Worm (Caenorhabditis elegans) whole organism, L2 larva: ENCODE results near the gene twk-48.

ENCODE experiments used
- C34F6.9 ChIP-seq: fragments of 150-350 bp; optimal IDR thresholded peaks from 2 replicates; lab custom pipeline; 2014; ENCODE audit warnings: missing biosample characterization, missing genetic modification characterization
- F13H6.1 ChIP-seq: sonication (generic microtip); optimal IDR thresholded peaks from 2 replicates; lab custom pipeline; 2016; ENCODE audit warnings: missing genetic modification characterization, missing compliant biosample characterization
- Y55F3AM.14 ChIP-seq: fragments of 200-800 bp; sonication (Bioruptor generic); optimal IDR thresholded peaks from 2 replicates; lab custom pipeline; 2018; ENCODE audit warnings: mild to moderate bottlenecking, missing genetic modification characterization, missing compliant biosample characterization
- ZK546.5 ChIP-seq: sonication (generic microtip); optimal IDR thresholded peaks from 2 replicates; lab custom pipeline; 2017; ENCODE audit warnings: missing biosample characterization, missing genetic modification characterization
- alr-1 ChIP-seq: fragments of 150-350 bp; optimal IDR thresholded peaks from 2 replicates; lab custom pipeline; 2014; ENCODE audit warnings: missing biosample characterization, missing genetic modification characterization
- blmp-1 ChIP-seq: sonication (generic microtip); optimal IDR thresholded peaks from 2 replicates; lab custom pipeline; 2017; ENCODE audit warnings: missing genetic modification characterization, mild to moderate bottlenecking, missing compliant biosample characterization, antibody characterized with exemption, moderate library complexity; ENCODE audit not compliant: insufficient read depth
- ceh-16 ChIP-seq: fragments of 150-350 bp; optimal IDR thresholded peaks from 2 replicates; lab custom pipeline; 2014; ENCODE audit warnings: missing biosample characterization, missing genetic modification characterization
- dmd-4 ChIP-seq: sonication (generic microtip); optimal IDR thresholded peaks from 2 replicates; lab custom pipeline; 2017; ENCODE audit warnings: missing biosample characterization, missing genetic modification characterization
- elt-3 ChIP-seq: sonication (generic microtip); optimal IDR thresholded peaks from 2 replicates; lab custom pipeline; 2017; ENCODE audit warnings: missing biosample characterization, missing genetic modification characterization
- fos-1 ChIP-seq: fragments of 150-350 bp; optimal IDR thresholded peaks from 2 replicates; lab custom pipeline; 2014; ENCODE audit warnings: missing biosample characterization, missing genetic modification characterization
- gmeb-1 ChIP-seq: fragments of 150-350 bp; optimal IDR thresholded peaks from 2 replicates; lab custom pipeline; 2014; ENCODE audit warnings: missing biosample characterization, missing genetic modification characterization
- lin-11 ChIP-seq: fragments of 150-350 bp; sonication (generic microtip); optimal IDR thresholded peaks from 2 replicates; lab custom pipeline; 2014; ENCODE audit warnings: missing biosample characterization, missing genetic modification characterization, inconsistent platforms, mixed read lengths
- lin-13 ChIP-seq: fragments of 150-350 bp; optimal IDR thresholded peaks from 2 replicates; lab custom pipeline; 2014; ENCODE audit warnings: missing biosample characterization, missing genetic modification reagents, missing genetic modification characterization
- lsy-2 ChIP-seq, 2 experiments: fragments of 150-350 bp in 1 of 2; sonication (generic microtip) in 1 of 2; optimal IDR thresholded peaks; 2 replicates each; lab custom pipeline; 2014 to 2017; ENCODE audit warnings: missing biosample characterization in 2 of 2, missing genetic modification characterization in 2 of 2
- mab-5 ChIP-seq: fragments of 150-350 bp; optimal IDR thresholded peaks from 2 replicates; lab custom pipeline; 2014; ENCODE audit warnings: missing biosample characterization, missing genetic modification characterization
- mbf-1 ChIP-seq: sonication (generic microtip); optimal IDR thresholded peaks from 2 replicates; lab custom pipeline; 2017; ENCODE audit warnings: missing biosample characterization, missing genetic modification characterization
- nhr-10 ChIP-seq: sonication (generic microtip); optimal IDR thresholded peaks from 2 replicates; lab custom pipeline; 2017; ENCODE audit warnings: missing biosample characterization, missing genetic modification characterization
- nhr-129 ChIP-seq: fragments of 150-350 bp; optimal IDR thresholded peaks from 2 replicates; lab custom pipeline; 2014; ENCODE audit warnings: missing biosample characterization, missing genetic modification characterization
- nhr-21 ChIP-seq: fragments of 150-350 bp; optimal IDR thresholded peaks from 2 replicates; lab custom pipeline; 2014; ENCODE audit warnings: missing biosample characterization, missing genetic modification characterization
- nhr-23 ChIP-seq: fragments of 150-350 bp; optimal IDR thresholded peaks from 2 replicates; lab custom pipeline; 2014; ENCODE audit warnings: missing biosample characterization, missing genetic modification reagents, missing genetic modification characterization
- nhr-237 ChIP-seq: fragments of 150-350 bp; optimal IDR thresholded peaks from 2 replicates; lab custom pipeline; 2014; ENCODE audit warnings: missing biosample characterization, missing genetic modification characterization
- nhr-77 ChIP-seq: fragments of 150-350 bp; optimal IDR thresholded peaks from 2 replicates; lab custom pipeline; 2014; ENCODE audit warnings: missing biosample characterization, missing genetic modification characterization
- peb-1 ChIP-seq: fragments of 150-350 bp; optimal IDR thresholded peaks from 2 replicates; lab custom pipeline; 2014; ENCODE audit warnings: missing biosample characterization, missing genetic modification characterization
- sem-4 ChIP-seq: fragments of 150-350 bp; optimal IDR thresholded peaks from 2 replicates; lab custom pipeline; 2014; ENCODE audit warnings: missing biosample characterization, missing genetic modification reagents, missing genetic modification characterization
- skn-1 ChIP-seq: sonication (generic microtip); optimal IDR thresholded peaks from 2 replicates; lab custom pipeline; 2017; ENCODE audit warnings: missing biosample characterization, missing genetic modification characterization
- sma-9 ChIP-seq, 2 experiments: fragments of 150-350 bp in 1 of 2; sonication (generic microtip) in 1 of 2; optimal IDR thresholded peaks; 2 replicates each; lab custom pipeline; 2014 to 2016; ENCODE audit warnings: missing genetic modification characterization in 2 of 2, mild to moderate bottlenecking in 1 of 2, missing biosample characterization in 1 of 2, missing compliant biosample characterization in 1 of 2, missing genetic modification reagents in 1 of 2, moderate library complexity in 1 of 2
- snpc-4 ChIP-seq: fragments of 150-350 bp; optimal IDR thresholded peaks from 2 replicates; lab custom pipeline; 2014; ENCODE audit warnings: missing biosample characterization, missing genetic modification characterization
- unc-39 ChIP-seq: fragments of 150-350 bp; optimal IDR thresholded peaks from 2 replicates; lab custom pipeline; 2014; ENCODE audit warnings: missing biosample characterization, missing genetic modification characterization
- unc-55 ChIP-seq: fragments of 150-350 bp; sonication (generic microtip); optimal IDR thresholded peaks from 3 replicates; lab custom pipeline; 2014; ENCODE audit warnings: missing biosample characterization, missing genetic modification reagents, missing genetic modification characterization
- unc-62 ChIP-seq: fragments of 150-350 bp; optimal IDR thresholded peaks from 2 replicates; lab custom pipeline; 2014; ENCODE audit warnings: missing biosample characterization, missing genetic modification reagents, missing genetic modification characterization
- zag-1 ChIP-seq: fragments of 150-350 bp; optimal IDR thresholded peaks from 2 replicates; lab custom pipeline; 2014; ENCODE audit warnings: missing biosample characterization, missing genetic modification characterization
- ztf-11 ChIP-seq: sonication (generic microtip); optimal IDR thresholded peaks from 2 replicates; lab custom pipeline; 2017; ENCODE audit warnings: missing biosample characterization, missing genetic modification characterization
- ztf-4 ChIP-seq: fragments of 150-350 bp; optimal IDR thresholded peaks from 2 replicates; lab custom pipeline; 2014; ENCODE audit warnings: missing biosample characterization, missing genetic modification characterization

twk-48 gene

ce11 chrIII:9834888-9835287, 25.6 kb upstream of the twk-48 start, which contains the start of gene K11H3.8:
Gene K11H3.8, plus strand, starts transcription at chrIII:9835188.
- TF ChIP-seq mab-5 (no peak), unc-39 (tag; lab: Kevin White, UChicago) (no peak)
- TF ChIP-seq, all 48 proteins: peak for 0

- TF ChIP-seq skn-1 (tag; lab: Kevin White, UChicago), result no peak
- TF ChIP-seq dmd-4 (tag; lab: Kevin White, UChicago), result no peak
- no peak for TF ChIP-seq nhr-10 (tag; lab: Kevin White, UChicago)
- no peak for TF ChIP-seq gmeb-1 (tag; lab: Kevin White, UChicago)
- TF ChIP-seq ZK546.5 (tag; lab: Kevin White, UChicago), result no peak
- no peak for TF ChIP-seq blmp-1 (tag; lab: Kevin White, UChicago)
Measured at ce11 chrIII:9843715-9844114, 16.8 kb upstream of the twk-48 start, which contains the start of gene K11H3.5. Gene K11H3.5, plus strand, starts transcription at chrIII:9843768.

DNA sequence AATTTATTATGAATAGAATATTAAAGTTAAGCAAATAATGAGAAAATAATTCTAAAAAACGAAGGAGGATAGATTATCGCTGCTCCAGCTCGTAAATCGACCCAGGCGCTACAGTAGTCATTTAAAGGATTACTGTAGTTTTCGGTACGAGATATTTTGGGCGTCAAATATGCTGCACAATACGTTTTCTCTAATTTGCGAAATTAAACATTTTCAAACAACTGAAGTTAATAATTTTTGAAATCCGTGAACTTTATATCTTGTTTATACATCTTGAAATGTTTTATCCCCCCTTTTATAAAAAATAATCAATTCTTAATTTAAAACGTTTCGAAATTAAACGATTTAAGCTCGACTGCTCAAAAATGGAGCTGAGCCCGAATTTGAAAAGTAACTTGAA, 14.4 kb upstream of the twk-48 start, which contains the start of gene K11H3.2:
TSS of gene K11H3.2 (plus strand) at position 301 of the 400 bp plus-strand sequence.
- TF ChIP-seq nhr-23 (tag; lab: Kevin White, UChicago), result no peak
- no peak for TF ChIP-seq ceh-16 (tag; lab: Kevin White, UChicago)
- no peak for TF ChIP-seq lin-13 (GFP tag; lab: Kevin White, UChicago)
- no peak for TF ChIP-seq zag-1 (tag; lab: Kevin White, UChicago)
- TF ChIP-seq nhr-21 (tag; lab: Kevin White, UChicago), result no peak
- no peak for TF ChIP-seq elt-3 (tag; lab: Kevin White, UChicago)
- TF ChIP-seq lsy-2 (tag; optimal IDR thresholded peaks at IDR 0.05; lab: Kevin White, UChicago), result no peak
- no peak for TF ChIP-seq ztf-11 (tag; lab: Kevin White, UChicago)
- TF ChIP-seq ZK546.5 (tag; lab: Kevin White, UChicago), result no peak
- TF ChIP-seq mab-5, result no peak
- no peak for TF ChIP-seq nhr-77
- no peak for TF ChIP-seq Y55F3AM.14 (GFP tag; lab: Kevin White, UChicago)
- no peak for TF ChIP-seq snpc-4
- TF ChIP-seq unc-55, result no peak

- peak; percentile 24 for TF ChIP-seq lin-13 (GFP tag; lab: Kevin White, UChicago)
- TF ChIP-seq sem-4 (tag; lab: Kevin White, UChicago), result peak; percentile 14
- no peak for TF ChIP-seq zag-1 (tag; lab: Kevin White, UChicago)
- peak in 1 of 2 experiments; percentile 67 for TF ChIP-seq lsy-2 (tag; optimal IDR thresholded peaks at IDR 0.05; lab: Kevin White, UChicago)
- peak; percentile 27 for TF ChIP-seq fos-1 (tag; lab: Kevin White, UChicago)
- TF ChIP-seq nhr-77, result no peak
- TF ChIP-seq skn-1 (tag; lab: Kevin White, UChicago), result no peak
- TF ChIP-seq C34F6.9 (tag; lab: Kevin White, UChicago), result peak; percentile 72
- peak; percentile 73 for TF ChIP-seq unc-55
- no peak for TF ChIP-seq alr-1
- no peak for TF ChIP-seq blmp-1 (tag; lab: Kevin White, UChicago)
- peak; percentile 33 for TF ChIP-seq nhr-129 (tag; lab: Kevin White, UChicago)
- no peak for TF ChIP-seq unc-62 (GFP tag; lab: Kevin White, UChicago)
- TF ChIP-seq peb-1 (tag; lab: Kevin White, UChicago), result no peak
Measured at ce11 chrIII:9848083-9848482, 12.4 kb upstream of the twk-48 start, which contains the start of gene mrpl-36. Gene mrpl-36, minus strand, starts transcription at chrIII:9848116.

ce11 chrIII:9848603-9849002, 11.9 kb upstream of the twk-48 start:
- no peak for TF ChIP-seq nhr-237 (tag; lab: Kevin White, UChicago)
- TF ChIP-seq sma-9 (GFP tag; optimal IDR thresholded peaks at IDR 0.05; lab: Kevin White, UChicago), result no peak
- TF ChIP-seq sma-9 (tag; optimal IDR thresholded peaks at IDR 0.05; lab: Kevin White, UChicago), result no peak
- no peak for TF ChIP-seq nhr-23 (tag; lab: Kevin White, UChicago)
- TF ChIP-seq nhr-10 (tag; lab: Kevin White, UChicago), result no peak
- TF ChIP-seq C34F6.9 (tag; lab: Kevin White, UChicago), result no peak
- TF ChIP-seq ztf-4, result no peak
- TF ChIP-seq mbf-1 (tag; lab: Kevin White, UChicago), result no peak
- no peak for TF ChIP-seq lin-11 (tag; lab: Kevin White, UChicago)
- no peak for TF ChIP-seq F13H6.1 (tag; lab: Kevin White, UChicago)
